Worm (Caenorhabditis elegans) whole organism, L3 larva: ENCODE measurements around the gene F36H5.12.

Experiments
- aly-2 ChIP-seq: fragments of 150-350 bp; optimal IDR thresholded peaks from 2 replicates; lab custom pipeline; 2014; ENCODE audit warnings: missing biosample characterization, missing genetic modification characterization
- ama-1 ChIP-seq: fragments of 150-350 bp; optimal IDR thresholded peaks from 2 replicates; lab custom pipeline; 2018
- ceh-9 ChIP-seq: sonication (generic microtip); optimal IDR thresholded peaks from 2 replicates; lab custom pipeline; 2018; ENCODE audit warnings: missing biosample characterization, missing genetic modification characterization
- elt-3 ChIP-seq, 3 experiments: fragments of 150-350 bp in 1 of 3; sonication (generic microtip) in 2 of 3; optimal IDR thresholded peaks; 2 replicates in 2 of 3; 4 replicates in 1 of 3; lab custom pipeline; 2014 to 2017; ENCODE audit warnings: missing biosample characterization in 3 of 3, missing genetic modification characterization in 3 of 3
- fkh-10 ChIP-seq: sonication (generic microtip); optimal IDR thresholded peaks from 2 replicates; lab custom pipeline; 2017; ENCODE audit warnings: missing biosample characterization, missing genetic modification reagents, missing genetic modification characterization
- lin-39 ChIP-seq: fragments of 150-350 bp; optimal IDR thresholded peaks from 2 replicates; lab custom pipeline; 2018; ENCODE audit warnings: missing biosample characterization, missing genetic modification reagents, missing genetic modification characterization
- nhr-12 ChIP-seq: fragments of 150-350 bp; optimal IDR thresholded peaks from 2 replicates; lab custom pipeline; 2014; ENCODE audit warnings: missing biosample characterization, missing genetic modification characterization
- nhr-237 ChIP-seq: fragments of 150-350 bp; optimal IDR thresholded peaks from 2 replicates; lab custom pipeline; 2014; ENCODE audit warnings: missing biosample characterization, missing genetic modification characterization
- nhr-43 ChIP-seq: sonication (generic microtip); optimal IDR thresholded peaks from 2 replicates; lab custom pipeline; 2016; ENCODE audit warnings: mild to moderate bottlenecking, missing genetic modification characterization, missing compliant biosample characterization; ENCODE audit not compliant: poor library complexity, severe bottlenecking
- pha-4 ChIP-seq: fragments of 150-350 bp; optimal IDR thresholded peaks from 2 replicates; lab custom pipeline; 2014; ENCODE audit warnings: missing biosample characterization, missing genetic modification reagents, missing genetic modification characterization
- sea-2 ChIP-seq: fragments of 150-350 bp; sonication (generic microtip); optimal IDR thresholded peaks from 4 replicates; lab custom pipeline; 2014; ENCODE audit warnings: missing biosample characterization, missing genetic modification reagents, missing genetic modification characterization
- unc-39 ChIP-seq: sonication (generic microtip); optimal IDR thresholded peaks from 4 replicates; lab custom pipeline; 2017; ENCODE audit warnings: missing biosample characterization, missing genetic modification characterization
- ztf-11 ChIP-seq: fragments of 150-350 bp; optimal IDR thresholded peaks from 2 replicates; lab custom pipeline; 2014; ENCODE audit warnings: missing biosample characterization, missing genetic modification characterization

DNA sequence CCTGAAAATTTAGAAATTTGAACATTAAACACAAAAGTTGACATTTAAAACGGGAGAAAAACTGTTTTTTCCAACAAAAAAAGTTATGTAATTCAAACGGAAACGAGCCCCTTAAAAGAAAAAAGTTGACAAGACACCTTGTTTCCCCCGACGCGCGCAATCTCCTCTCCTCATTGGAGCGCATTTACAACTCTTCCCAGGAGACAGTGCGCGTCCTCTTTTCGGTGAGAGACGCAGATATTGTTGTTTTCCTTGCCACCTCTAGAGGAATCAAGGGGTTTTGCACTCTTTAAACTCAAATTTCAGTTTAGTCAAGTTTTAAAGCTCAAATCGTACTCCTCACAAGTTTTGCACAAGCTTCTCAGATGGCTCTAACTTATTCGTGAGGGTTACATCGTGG is 46.8 kb upstream of the F36H5.12 start, which contains the start of gene F58E1.13:
- TF ChIP-seq sea-2 (GFP tag; lab: Kevin White, UChicago): no peak
- TF ChIP-seq nhr-237 (tag; lab: Kevin White, UChicago): no peak
- no peak for TF ChIP-seq fkh-10 (GFP tag; lab: Kevin White, UChicago)
- TF ChIP-seq ama-1 (lab: Kevin White, UChicago): no peak
- no peak for TF ChIP-seq lin-39
- no peak for TF ChIP-seq elt-3 (tag; optimal IDR thresholded peaks at IDR 0.05; lab: Kevin White, UChicago)
- no peak for TF ChIP-seq nhr-43
- TF ChIP-seq ceh-9 (tag; lab: Kevin White, UChicago): no peak
- TF ChIP-seq aly-2: no peak
- no peak for TF ChIP-seq nhr-12
- no peak for TF ChIP-seq ztf-11 (tag; lab: Kevin White, UChicago)
- TF ChIP-seq unc-39 (tag; lab: Kevin White, UChicago): no peak
- no peak for TF ChIP-seq pha-4 (tag; lab: Kevin White, UChicago)
